Fruit fly (Drosophila melanogaster) whole organism, embryonic: ENCODE data around the gene CG32333.

Experiments
- Ada2b ChIP-seq: fragments of 200-800 bp; sonication (Bioruptor generic); IDR thresholded peaks from 2 replicates; pipeline ENCODE4 v1.3.6; 2022; ENCODE audit warnings: missing biosample characterization, missing genetic modification characterization
- Asciz ChIP-seq: fragments of 200-800 bp; sonication (Bioruptor generic); optimal IDR thresholded peaks from 2 replicates; lab custom pipeline; 2017; ENCODE audit warnings: missing biosample characterization, mild to moderate bottlenecking, missing genetic modification characterization, missing genetic modification reagents
- Bdp1 ChIP-seq: fragments of 200-800 bp; sonication (Bioruptor generic); optimal IDR thresholded peaks from 3 replicates; lab custom pipeline; 2016; ENCODE audit warnings: missing biosample characterization, missing genetic modification characterization
- CG10543 ChIP-seq: fragments of 200-800 bp; sonication (Bioruptor generic); optimal IDR thresholded peaks from 3 replicates; lab custom pipeline; 2017; ENCODE audit warnings: missing biosample characterization, mild to moderate bottlenecking, missing genetic modification characterization, moderate library complexity
- CG11504 ChIP-seq: fragments of 200-800 bp; sonication (Bioruptor generic); optimal IDR thresholded peaks from 3 replicates; lab custom pipeline; 2019; ENCODE audit warnings: missing biosample characterization, mild to moderate bottlenecking, missing genetic modification characterization, moderate library complexity
- CG11560 ChIP-seq: fragments of 200-800 bp; sonication (Bioruptor generic); IDR thresholded peaks from 3 replicates; pipeline ENCODE4 v1.3.6; 2022; ENCODE audit warnings: missing biosample characterization, missing genetic modification characterization
- CG12299 ChIP-seq: fragments of 200-800 bp; sonication (Bioruptor generic); optimal IDR thresholded peaks from 2 replicates; lab custom pipeline; 2018; ENCODE audit warnings: missing biosample characterization, mild to moderate bottlenecking, missing genetic modification characterization
- CG12744 ChIP-seq: fragments of 200-800 bp; sonication (Bioruptor generic); optimal IDR thresholded peaks from 2 replicates; lab custom pipeline; 2016; ENCODE audit warnings: missing biosample characterization, missing genetic modification characterization
- CG13123 ChIP-seq: fragments of 200-800 bp; sonication (Bioruptor generic); optimal IDR thresholded peaks from 2 replicates; lab custom pipeline; 2016; ENCODE audit warnings: missing biosample characterization, missing genetic modification characterization
- CG13424 ChIP-seq: fragments of 200-800 bp; sonication (Bioruptor generic); optimal IDR thresholded peaks from 2 replicates; lab custom pipeline; 2019; ENCODE audit warnings: missing biosample characterization, mild to moderate bottlenecking, missing genetic modification characterization, moderate library complexity
- CG14965 ChIP-seq: fragments of 200-800 bp; sonication (Bioruptor generic); optimal IDR thresholded peaks from 2 replicates; lab custom pipeline; 2016; ENCODE audit warnings: missing biosample characterization, missing genetic modification characterization, borderline replicate concordance
- CG15073 ChIP-seq: fragments of 200-800 bp; sonication (Bioruptor generic); optimal IDR thresholded peaks from 2 replicates; lab custom pipeline; 2016; ENCODE audit warnings: missing biosample characterization, missing genetic modification characterization
- CG1603 ChIP-seq: fragments of 200-800 bp; sonication (Bioruptor generic); optimal IDR thresholded peaks from 2 replicates; lab custom pipeline; 2019; ENCODE audit warnings: missing biosample characterization, mild to moderate bottlenecking, missing genetic modification characterization, moderate library complexity
- CG17328 ChIP-seq: fragments of 200-800 bp; sonication (Bioruptor generic); IDR thresholded peaks from 2 replicates; pipeline ENCODE4 v1.3.6; 2022; ENCODE audit warnings: missing biosample characterization, missing genetic modification characterization
- CG18476 ChIP-seq: fragments of 200-800 bp; sonication (Bioruptor generic); optimal IDR thresholded peaks from 2 replicates; lab custom pipeline; 2016; ENCODE audit warnings: missing biosample characterization, mild to moderate bottlenecking, missing genetic modification characterization
- CG2199 ChIP-seq: fragments of 200-800 bp; sonication (Bioruptor generic); IDR thresholded peaks from 3 replicates; pipeline ENCODE4 v1.3.6; 2022; ENCODE audit warnings: missing biosample characterization, missing genetic modification characterization
- CG2678 ChIP-seq: fragments of 200-800 bp; sonication (Bioruptor generic); optimal IDR thresholded peaks from 3 replicates; lab custom pipeline; 2019; ENCODE audit warnings: missing biosample characterization, mild to moderate bottlenecking, missing genetic modification characterization, moderate library complexity
- CG2889 ChIP-seq: fragments of 200-800 bp; sonication (Bioruptor generic); IDR thresholded peaks from 3 replicates; pipeline ENCODE4 v1.3.6; 2022; ENCODE audit warnings: missing biosample characterization, missing genetic modification characterization
- CG3281 ChIP-seq: fragments of 200-800 bp; sonication (Bioruptor generic); optimal IDR thresholded peaks from 3 replicates; lab custom pipeline; 2017; ENCODE audit warnings: missing biosample characterization, mild to moderate bottlenecking, missing genetic modification characterization
- CG4360 ChIP-seq: fragments of 200-800 bp; sonication (Bioruptor generic); IDR thresholded peaks from 2 replicates; pipeline ENCODE4 v1.3.6; 2022; ENCODE audit warnings: missing biosample characterization, missing genetic modification characterization
- CG4820 ChIP-seq: fragments of 200-800 bp; sonication (Bioruptor generic); optimal IDR thresholded peaks from 3 replicates; lab custom pipeline; 2016; ENCODE audit warnings: missing biosample characterization, missing genetic modification characterization
- CG6654 ChIP-seq: fragments of 200-800 bp; sonication (Bioruptor generic); optimal IDR thresholded peaks from 2 replicates; lab custom pipeline; 2017; ENCODE audit warnings: missing biosample characterization, mild to moderate bottlenecking, missing genetic modification characterization
- CG7786 ChIP-seq: fragments of 200-800 bp; sonication (Bioruptor generic); optimal IDR thresholded peaks from 2 replicates; lab custom pipeline; 2016; ENCODE audit warnings: missing biosample characterization, missing genetic modification characterization
- Fer2 ChIP-seq: fragments of 200-800 bp; sonication (Bioruptor generic); optimal IDR thresholded peaks from 2 replicates; lab custom pipeline; 2018; ENCODE audit warnings: missing biosample characterization, mild to moderate bottlenecking, missing genetic modification characterization, moderate library complexity
- H15 ChIP-seq: fragments of 200-800 bp; sonication (Bioruptor generic); IDR thresholded peaks from 3 replicates; pipeline ENCODE4 v1.3.6; 2022; ENCODE audit warnings: missing biosample characterization, missing genetic modification characterization
- HmgZ ChIP-seq: fragments of 200-800 bp; sonication (Bioruptor generic); optimal IDR thresholded peaks from 2 replicates; lab custom pipeline; 2018; ENCODE audit warnings: missing biosample characterization, mild to moderate bottlenecking, missing genetic modification characterization
- Hr51 ChIP-seq, 2 experiments: fragments of 200-800 bp; sonication (Bioruptor generic); optimal IDR thresholded peaks; 2 replicates in 1 of 2; 3 replicates in 1 of 2; lab custom pipeline; 2016 to 2018; ENCODE audit warnings: missing biosample characterization in 2 of 2, missing genetic modification characterization in 2 of 2, mild to moderate bottlenecking in 1 of 2, moderate library complexity in 1 of 2
- Rfx ChIP-seq: fragments of 200-800 bp; sonication (Bioruptor generic); IDR thresholded peaks from 2 replicates; pipeline ENCODE4 v1.3.6; 2022; ENCODE audit warnings: missing biosample characterization, missing genetic modification characterization
- TFAM ChIP-seq: fragments of 200-800 bp; sonication (Bioruptor generic); optimal IDR thresholded peaks from 2 replicates; lab custom pipeline; 2017; ENCODE audit warnings: missing biosample characterization, missing genetic modification characterization, inconsistent platforms
- Xbp1 ChIP-seq: fragments of 200-800 bp; sonication (Bioruptor generic); optimal IDR thresholded peaks from 3 replicates; lab custom pipeline; 2016; ENCODE audit warnings: missing biosample characterization, mild to moderate bottlenecking, missing genetic modification characterization
- YL-1 ChIP-seq: fragments of 200-800 bp; sonication (Bioruptor generic); optimal IDR thresholded peaks from 3 replicates; lab custom pipeline; 2017; ENCODE audit warnings: missing biosample characterization, mild to moderate bottlenecking, missing genetic modification characterization
- ac ChIP-seq: fragments of 200-800 bp; sonication (Bioruptor generic); optimal IDR thresholded peaks from 3 replicates; lab custom pipeline; 2017; ENCODE audit warnings: missing biosample characterization, mild to moderate bottlenecking, missing genetic modification characterization
- aop ChIP-seq: fragments of 200-800 bp; sonication (Bioruptor generic); IDR thresholded peaks from 2 replicates; pipeline ENCODE4 v1.3.6; 2022; ENCODE audit warnings: missing biosample characterization, missing genetic modification characterization
- dm ChIP-seq: fragments of 200-800 bp; sonication (Bioruptor generic); optimal IDR thresholded peaks from 3 replicates; lab custom pipeline; 2016; ENCODE audit warnings: missing biosample characterization, missing genetic modification characterization
- dpn ChIP-seq, 2 experiments: fragments of 200-800 bp; sonication (Bioruptor generic); optimal IDR thresholded peaks; 3 replicates each; lab custom pipeline; 2016; ENCODE audit warnings: missing biosample characterization in 2 of 2, missing genetic modification characterization in 2 of 2
- esg ChIP-seq: fragments of 200-800 bp; sonication (Bioruptor generic); conservative IDR thresholded peaks from 2 replicates; pipeline ENCODE4 v1.3.6; 2022; ENCODE audit warnings: missing biosample characterization, missing genetic modification characterization
- fru ChIP-seq: fragments of >200 bp; optimal IDR thresholded peaks from 2 replicates; lab custom pipeline; 2017
- gce ChIP-seq: fragments of 200-800 bp; sonication (Bioruptor generic); IDR thresholded peaks from 3 replicates; pipeline ENCODE4 v1.3.6; 2022; ENCODE audit warnings: missing biosample characterization, missing genetic modification characterization
- gsb-n ChIP-seq: fragments of 200-800 bp; sonication (Bioruptor generic); optimal IDR thresholded peaks from 3 replicates; lab custom pipeline; 2018; ENCODE audit warnings: missing biosample characterization, mild to moderate bottlenecking, missing genetic modification characterization
- ham ChIP-seq: fragments of 200-800 bp; sonication (Bioruptor generic); IDR thresholded peaks from 2 replicates; pipeline ENCODE4 v1.3.6; 2022; ENCODE audit warnings: missing biosample characterization, missing genetic modification characterization
- ind ChIP-seq: fragments of 200-800 bp; sonication (Bioruptor generic); optimal IDR thresholded peaks from 3 replicates; lab custom pipeline; 2016; ENCODE audit warnings: missing biosample characterization, missing genetic modification characterization
- jumu ChIP-seq: fragments of 200-800 bp; sonication (Bioruptor generic); optimal IDR thresholded peaks from 3 replicates; lab custom pipeline; 2016; ENCODE audit warnings: missing biosample characterization, missing genetic modification characterization
- nau ChIP-seq: fragments of 200-800 bp; sonication (Bioruptor generic); optimal IDR thresholded peaks from 3 replicates; lab custom pipeline; 2017; ENCODE audit warnings: missing biosample characterization, mild to moderate bottlenecking, missing genetic modification characterization, missing genetic modification reagents
- nmo ChIP-seq: fragments of 200-800 bp; sonication (Bioruptor generic); optimal IDR thresholded peaks from 2 replicates; lab custom pipeline; 2018; ENCODE audit warnings: missing biosample characterization, mild to moderate bottlenecking, missing genetic modification characterization, moderate library complexity
- odd ChIP-seq: fragments of 200-800 bp; sonication (Bioruptor generic); optimal IDR thresholded peaks from 2 replicates; lab custom pipeline; 2017; ENCODE audit warnings: missing biosample characterization, mild to moderate bottlenecking, missing genetic modification characterization
- otp ChIP-seq: fragments of 200-800 bp; sonication (Bioruptor generic); IDR thresholded peaks from 3 replicates; pipeline ENCODE4, ENCODE4 v1.3.6; 2022; ENCODE audit warnings: missing biosample characterization, missing genetic modification characterization
- run ChIP-seq: fragments of 200-800 bp; sonication (Bioruptor generic); optimal IDR thresholded peaks from 3 replicates; lab custom pipeline; 2018; ENCODE audit warnings: missing biosample characterization, mild to moderate bottlenecking, missing genetic modification characterization
- unpg ChIP-seq: fragments of 200-800 bp; sonication (Bioruptor generic); optimal IDR thresholded peaks from 3 replicates; lab custom pipeline; 2018; ENCODE audit warnings: missing biosample characterization, mild to moderate bottlenecking, missing genetic modification characterization, moderate library complexity
- wek ChIP-seq: fragments of 200-800 bp; sonication (Bioruptor generic); optimal IDR thresholded peaks from 3 replicates; lab custom pipeline; 2018; ENCODE audit warnings: missing biosample characterization, mild to moderate bottlenecking, missing genetic modification characterization, moderate library complexity
- zfh2 ChIP-seq: fragments of 200-800 bp; sonication (Bioruptor generic); optimal IDR thresholded peaks from 2 replicates; lab custom pipeline; 2016; ENCODE audit warnings: missing biosample characterization, missing genetic modification characterization

Gene CG32333

DNA sequence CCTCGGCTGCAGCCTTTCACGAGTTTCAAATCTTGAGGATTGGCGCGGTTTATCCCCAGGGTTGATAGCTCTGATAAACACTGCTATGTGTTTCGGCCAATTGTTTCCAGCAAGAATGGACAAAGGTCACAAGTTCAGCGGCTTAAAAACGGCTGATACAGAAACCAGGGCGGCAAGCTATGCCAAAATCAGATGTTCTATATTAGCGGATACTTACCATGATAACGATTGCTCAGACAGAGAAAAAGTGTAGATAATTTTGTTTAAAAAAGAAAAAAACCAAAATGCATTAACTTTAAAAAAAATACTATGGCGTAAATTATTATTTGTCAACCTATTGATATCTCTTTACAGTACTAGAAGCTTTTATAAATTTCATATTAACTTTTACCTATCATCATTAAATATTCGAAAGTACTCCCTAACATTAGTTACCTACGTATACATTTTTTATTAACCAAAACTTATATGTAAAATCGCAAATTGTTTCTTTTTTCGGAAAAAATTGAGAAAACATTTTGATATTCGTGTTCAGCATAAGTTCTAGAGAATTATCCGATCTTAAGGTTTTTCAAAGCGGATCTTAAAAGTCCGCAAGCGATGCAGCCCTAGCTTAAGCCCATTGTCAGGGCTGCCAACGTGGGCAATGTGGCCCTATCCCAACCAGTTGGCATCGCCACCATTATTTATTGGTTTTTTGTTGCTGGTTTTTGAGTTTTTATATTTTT lies 37.4 kb downstream of the CG32333 start, which contains the start of the genes sturkopf and Herc4 (continued):
- TF ChIP-seq esg (peak; percentile 60; the same call in 1 of the 2 replicates), H15 (GFP tag; lab: Robert Waterston, UW) (no peak; the same call in 2 of the 3 replicates), otp (GFP tag; lab: Robert Waterston, UW) (no peak), CG12744 (GFP tag; lab: Kevin White, UChicago) (peak; percentile 23), CG7786 (GFP tag; lab: Kevin White, UChicago) (peak; percentile 68), ind (GFP tag; lab: Kevin White, UChicago) (peak; percentile 62), odd (GFP tag; lab: Kevin White, UChicago) (no peak), unpg (GFP tag; lab: Kevin White, UChicago) (peak; percentile 64), ham (GFP tag; lab: Robert Waterston, UW) (no peak), Rfx (GFP tag; lab: Robert Waterston, UW) (peak; percentile 83), TFAM (GFP tag; lab: Kevin White, UChicago) (no peak), dm (GFP tag; lab: Kevin White, UChicago) (peak; percentile 75), CG14965 (GFP tag; lab: Kevin White, UChicago) (no peak), CG13424 (peak; percentile 80), nau (GFP tag; lab: Kevin White, UChicago) (no peak), gce (GFP tag; lab: Robert Waterston, UW) (no peak), CG2199 (no peak), YL-1 (peak; percentile 55), run (tag; lab: Kevin White, UChicago) (peak; percentile 36), Ada2b (GFP tag; lab: Robert Waterston, UW) (0 out of 2 replicates have a peak, but pooled peaks have one; percentile 41), Hr51 (GFP tag; optimal IDR thresholded peaks at IDR 0.05; lab: Kevin White, UChicago) (peak; percentile 51 to 71), zfh2 (GFP tag; lab: Kevin White, UChicago) (peak; percentile 91), CG3281 (GFP tag; lab: Kevin White, UChicago) (peak; percentile 68), CG10543 (GFP tag; lab: Kevin White, UChicago) (peak; percentile 93), CG4360 (GFP tag; lab: Robert Waterston, UW) (no peak), gsb-n (tag; lab: Kevin White, UChicago) (no peak), jumu (GFP tag; lab: Kevin White, UChicago) (peak; percentile 84), CG13123 (GFP tag; lab: Kevin White, UChicago) (peak; percentile 43), CG6654 (GFP tag; lab: Kevin White, UChicago) (no peak), CG4820 (GFP tag; lab: Kevin White, UChicago) (peak; percentile 42), CG12299 (tag; lab: Kevin White, UChicago) (no peak), CG17328 (peak; percentile 51; the same call in 1 of the 2 replicates), wek (peak; percentile 3), aop (GFP tag; lab: Robert Waterston, UW) (no peak), Fer2 (tag; lab: Kevin White, UChicago) (peak; percentile 31), nmo (peak; percentile 78), CG2889 (GFP tag; lab: Robert Waterston, UW) (peak; percentile 47; the same call in 1 of the 3 replicates), HmgZ (tag; lab: Kevin White, UChicago) (peak; percentile 30), Bdp1 (GFP tag; lab: Kevin White, UChicago) (peak; percentile 51), dpn (GFP tag; optimal IDR thresholded peaks at IDR 0.05; lab: Kevin White, UChicago) (peak; percentile 70 to 90), CG18476 (GFP tag; lab: Kevin White, UChicago) (peak; percentile 43), CG1603 (tag; lab: Kevin White, UChicago) (no peak), fru (lab: Kevin White, UChicago) (no peak), CG11504 (no peak), ac (GFP tag; lab: Kevin White, UChicago) (no peak), Asciz (peak; percentile 46), Xbp1 (GFP tag; lab: Kevin White, UChicago) (peak; percentile 80), CG15073 (GFP tag; lab: Kevin White, UChicago) (no peak), CG11560 (tag; lab: Robert Waterston, UW) (0 out of 3 replicates have a peak, but pooled peaks have one; percentile 23), CG2678 (tag; lab: Kevin White, UChicago) (peak; percentile 84)
